Fruit fly (Drosophila melanogaster) whole organism, pupa: ENCODE measurements around the gene cindr.
A peak's percentile ranks its signal among the peaks of the same experiment; 100 is the strongest.

ENCODE experiments used
- CG10348 ChIP-seq: fragments of 200-800 bp; sonication (Bioruptor generic); IDR thresholded peaks from 2 replicates; pipeline ENCODE4 v1.3.6; 2022; ENCODE audit warnings: missing biosample characterization, missing genetic modification characterization
- CG12605 ChIP-seq: fragments of 200-800 bp; sonication (Bioruptor generic); IDR thresholded peaks from 2 replicates; pipeline ENCODE4 v1.3.6; 2022; ENCODE audit warnings: missing biosample characterization, missing genetic modification characterization
- CG13204 ChIP-seq: fragments of 200-800 bp; sonication (Bioruptor generic); optimal IDR thresholded peaks from 2 replicates; lab custom pipeline; 2018; ENCODE audit warnings: missing biosample characterization, mild to moderate bottlenecking, missing genetic modification characterization, moderate library complexity
- CG14655 ChIP-seq: fragments of 200-800 bp; sonication (Bioruptor generic); optimal IDR thresholded peaks from 3 replicates; lab custom pipeline; 2017; ENCODE audit warnings: mild to moderate bottlenecking, missing biosample characterization, missing genetic modification reagents, missing genetic modification characterization
- CG15710 ChIP-seq: fragments of 200-800 bp; sonication (Bioruptor generic); optimal IDR thresholded peaks from 2 replicates; lab custom pipeline; 2018; ENCODE audit warnings: missing biosample characterization, mild to moderate bottlenecking, missing genetic modification characterization, moderate library complexity
- CG17806 ChIP-seq: fragments of 200-800 bp; sonication (Bioruptor generic); optimal IDR thresholded peaks from 2 replicates; lab custom pipeline; 2018; ENCODE audit warnings: missing biosample characterization, mild to moderate bottlenecking, missing genetic modification characterization, moderate library complexity
- CG32121 ChIP-seq: fragments of 200-800 bp; sonication (Bioruptor generic); IDR thresholded peaks from 2 replicates; pipeline ENCODE4 v1.3.6; 2022; ENCODE audit warnings: missing biosample characterization, missing genetic modification characterization
- CG34367 ChIP-seq: fragments of 200-800 bp; sonication (Bioruptor generic); optimal IDR thresholded peaks from 2 replicates; lab custom pipeline; 2018; ENCODE audit warnings: missing biosample characterization, mild to moderate bottlenecking, missing genetic modification characterization
- CG4496 ChIP-seq: fragments of 200-800 bp; sonication (Bioruptor generic); IDR thresholded peaks from 3 replicates; pipeline ENCODE4 v1.3.6; 2022; ENCODE audit warnings: missing biosample characterization, missing genetic modification characterization
- CG8159 ChIP-seq: fragments of 200-800 bp; sonication (Bioruptor generic); optimal IDR thresholded peaks from 3 replicates; lab custom pipeline; 2018; ENCODE audit warnings: missing biosample characterization, mild to moderate bottlenecking, missing genetic modification characterization, moderate library complexity
- CG8301 ChIP-seq: fragments of 200-800 bp; sonication (Bioruptor generic); optimal IDR thresholded peaks from 2 replicates; lab custom pipeline; 2018; ENCODE audit warnings: missing biosample characterization, mild to moderate bottlenecking, missing genetic modification characterization
- CG9948 ChIP-seq: fragments of 200-800 bp; sonication (Bioruptor generic); optimal IDR thresholded peaks from 2 replicates; lab custom pipeline; 2018; ENCODE audit warnings: missing biosample characterization, mild to moderate bottlenecking, missing genetic modification characterization, moderate library complexity
- D1 ChIP-seq: fragments of 200-800 bp; sonication (Bioruptor generic); optimal IDR thresholded peaks from 2 replicates; lab custom pipeline; 2018; ENCODE audit warnings: missing biosample characterization, mild to moderate bottlenecking, missing genetic modification characterization, moderate library complexity
- EcR ChIP-seq: fragments of 200-800 bp; sonication (Bioruptor generic); optimal IDR thresholded peaks from 3 replicates; lab custom pipeline; 2019; ENCODE audit warnings: missing biosample characterization, missing genetic modification characterization, mild to moderate bottlenecking, moderate library complexity, missing genetic modification reagents
- Ets98B ChIP-seq: fragments of 200-800 bp; sonication (Bioruptor generic); IDR thresholded peaks from 2 replicates; pipeline ENCODE4 v1.3.6; 2022; ENCODE audit warnings: missing biosample characterization, missing genetic modification characterization
- Pif1A ChIP-seq: fragments of 200-800 bp; sonication (Bioruptor generic); optimal IDR thresholded peaks from 3 replicates; lab custom pipeline; 2016; ENCODE audit warnings: missing biosample characterization, missing genetic modification characterization
- Pif1B ChIP-seq: fragments of 200-800 bp; sonication (Bioruptor generic); optimal IDR thresholded peaks from 3 replicates; lab custom pipeline; 2016; ENCODE audit warnings: missing biosample characterization, missing genetic modification characterization
- Snoo ChIP-seq: fragments of 200-800 bp; sonication (Bioruptor generic); optimal IDR thresholded peaks from 3 replicates; lab custom pipeline; 2017; ENCODE audit warnings: missing biosample characterization, mild to moderate bottlenecking, missing genetic modification characterization, inconsistent platforms
- fd96Ca ChIP-seq: fragments of 200-800 bp; sonication (Bioruptor generic); IDR thresholded peaks from 3 replicates; pipeline ENCODE4 v1.3.6; 2022; ENCODE audit warnings: missing biosample characterization, missing genetic modification characterization
- gl ChIP-seq: fragments of 200-800 bp; sonication (Bioruptor generic); optimal IDR thresholded peaks from 2 replicates; lab custom pipeline; 2018; ENCODE audit warnings: missing biosample characterization, mild to moderate bottlenecking, missing genetic modification characterization
- rn ChIP-seq: fragments of 200-800 bp; sonication (Bioruptor generic); IDR thresholded peaks from 2 replicates; pipeline ENCODE4 v1.3.6; 2022; ENCODE audit warnings: missing biosample characterization, missing genetic modification characterization

The cindr gene

dm6 chr3R:30782553-30782952, 25.9 kb upstream of the cindr start:
- no peak for TF ChIP-seq Pif1A (GFP tag; lab: Kevin White, UChicago)
- TF ChIP-seq CG9948 = no peak
- TF ChIP-seq CG13204 = peak; percentile 12
- TF ChIP-seq CG8159 (tag; lab: Kevin White, UChicago) = no peak
- TF ChIP-seq EcR (GFP tag; lab: Kevin White, UChicago) = peak; percentile 7
- TF ChIP-seq CG14655 (GFP tag; lab: Kevin White, UChicago) = no peak
- TF ChIP-seq D1 (tag; lab: Kevin White, UChicago) = no peak
- TF ChIP-seq, all 21 proteins: peak for 2

- TF ChIP-seq EcR (GFP tag; lab: Kevin White, UChicago) = no peak
- TF ChIP-seq Ets98B (GFP tag; lab: Robert Waterston, UW) = peak; percentile 76
- TF ChIP-seq CG4496 (GFP tag; lab: Robert Waterston, UW) = peak; percentile 89
- TF ChIP-seq CG8301 = no peak
- no peak for TF ChIP-seq D1 (tag; lab: Kevin White, UChicago)
- peak; percentile 6 for TF ChIP-seq Pif1A (GFP tag; lab: Kevin White, UChicago)
- TF ChIP-seq CG15710 (tag; lab: Kevin White, UChicago) = no peak
- TF ChIP-seq gl (tag; lab: Kevin White, UChicago) = no peak
- TF ChIP-seq CG17806 (tag; lab: Kevin White, UChicago) = peak; percentile 8
- no peak for TF ChIP-seq CG34367
- TF ChIP-seq CG14655 (GFP tag; lab: Kevin White, UChicago) = no peak
- peak; percentile 75 for TF ChIP-seq CG12605 (GFP tag; lab: Robert Waterston, UW)
- no peak for TF ChIP-seq CG8159 (tag; lab: Kevin White, UChicago)
- peak; percentile 80 for TF ChIP-seq CG32121 (GFP tag; lab: Robert Waterston, UW)
- peak; percentile 32 for TF ChIP-seq Pif1B (GFP tag; lab: Kevin White, UChicago)
- TF ChIP-seq Snoo (tag; lab: Kevin White, UChicago) = no peak
- TF ChIP-seq fd96Ca (GFP tag; lab: Robert Waterston, UW) = peak; percentile 77
- TF ChIP-seq CG13204 = no peak
- peak; percentile 79 for TF ChIP-seq rn (GFP tag; lab: Robert Waterston, UW)
- TF ChIP-seq CG9948 = no peak
- no peak for TF ChIP-seq CG10348 (GFP tag; lab: Robert Waterston, UW)
Observed at dm6 chr3R:30789363-30789762, 19.1 kb upstream of the cindr start.

dm6 chr3R:30792959-30793358, 15.5 kb upstream of the cindr start:
- TF ChIP-seq gl (tag; lab: Kevin White, UChicago) = no peak
- TF ChIP-seq CG4496 (GFP tag; lab: Robert Waterston, UW) = no peak
- TF ChIP-seq CG34367 = no peak
- TF ChIP-seq EcR (GFP tag; lab: Kevin White, UChicago) = no peak
- TF ChIP-seq CG8159 (tag; lab: Kevin White, UChicago) = no peak
- no peak for TF ChIP-seq CG17806 (tag; lab: Kevin White, UChicago)
- no peak for TF ChIP-seq CG13204
- TF ChIP-seq CG15710 (tag; lab: Kevin White, UChicago) = no peak

dm6 chr3R:30794564-30795313, 13.7 kb upstream of the cindr start:
- TF ChIP-seq fd96Ca (GFP tag; lab: Robert Waterston, UW) = no peak
- TF ChIP-seq rn (GFP tag; lab: Robert Waterston, UW) = 0 out of 2 replicates have a peak, but pooled peaks have one; percentile 18
- no peak for TF ChIP-seq D1 (tag; lab: Kevin White, UChicago)
- TF ChIP-seq CG32121 (GFP tag; lab: Robert Waterston, UW) = peak; percentile 16; the same call in 1 of the 2 replicates
- TF ChIP-seq Pif1A (GFP tag; lab: Kevin White, UChicago) = peak; percentile 8
- peak; percentile 80 for TF ChIP-seq EcR (GFP tag; lab: Kevin White, UChicago)
- TF ChIP-seq CG17806 (tag; lab: Kevin White, UChicago) = peak; percentile 47
- no peak for TF ChIP-seq CG12605 (GFP tag; lab: Robert Waterston, UW)
- TF ChIP-seq Pif1B (GFP tag; lab: Kevin White, UChicago) = no peak
- TF ChIP-seq gl (tag; lab: Kevin White, UChicago) = peak; percentile 32
- TF ChIP-seq CG4496 (GFP tag; lab: Robert Waterston, UW) = no peak
- peak; percentile 4 for TF ChIP-seq CG9948
- TF ChIP-seq CG34367 = no peak
- no peak for TF ChIP-seq CG14655 (GFP tag; lab: Kevin White, UChicago)
- TF ChIP-seq Ets98B (GFP tag; lab: Robert Waterston, UW) = no peak; the same call in 1 of the 2 replicates
- TF ChIP-seq CG8159 (tag; lab: Kevin White, UChicago) = peak; percentile 46
- TF ChIP-seq CG8301 = no peak
- no peak for TF ChIP-seq CG15710 (tag; lab: Kevin White, UChicago)
- no peak for TF ChIP-seq CG10348 (GFP tag; lab: Robert Waterston, UW)
- TF ChIP-seq CG13204 = peak; percentile 90
- no peak for TF ChIP-seq Snoo (tag; lab: Kevin White, UChicago)

dm6 chr3R:30796715-30797114, 11.7 kb upstream of the cindr start:
- TF ChIP-seq CG8159 (tag; lab: Kevin White, UChicago) (peak; percentile 34), gl (tag; lab: Kevin White, UChicago) (no peak), Pif1B (GFP tag; lab: Kevin White, UChicago) (peak; percentile 30), CG4496 (GFP tag; lab: Robert Waterston, UW) (peak; percentile 75; the same call in 2 of the 3 replicates), CG8301 (peak; percentile 40), CG12605 (GFP tag; lab: Robert Waterston, UW) (no peak), CG13204 (no peak), D1 (tag; lab: Kevin White, UChicago) (no peak), rn (GFP tag; lab: Robert Waterston, UW) (peak; percentile 62), CG15710 (tag; lab: Kevin White, UChicago) (peak; percentile 53), fd96Ca (GFP tag; lab: Robert Waterston, UW) (peak; percentile 82), Snoo (tag; lab: Kevin White, UChicago) (peak; percentile 33), EcR (GFP tag; lab: Kevin White, UChicago) (no peak), Ets98B (GFP tag; lab: Robert Waterston, UW) (peak; percentile 76), CG32121 (GFP tag; lab: Robert Waterston, UW) (peak; percentile 59), Pif1A (GFP tag; lab: Kevin White, UChicago) (peak; percentile 54), CG34367 (peak; percentile 34), CG10348 (GFP tag; lab: Robert Waterston, UW) (0 out of 2 replicates have a peak, but pooled peaks have one; percentile 28), CG9948 (peak; percentile 1), CG17806 (tag; lab: Kevin White, UChicago) (peak; percentile 33), CG14655 (GFP tag; lab: Kevin White, UChicago) (peak; percentile 43)
